Fruit fly (Drosophila melanogaster): ENCODE data around the gene Sry-beta.

Gene Sry-beta

dm6 chr3R:30058057-30058868, 18.7 kb downstream of the Sry-beta start, which contains the start of gene sima (continued):
- TF ChIP-seq ssp (GFP tag; IDR thresholded peaks at IDR 0.05): peak; percentile 39
- peak; percentile 10 for TF ChIP-seq CG4424 (GFP tag; optimal IDR thresholded peaks at IDR 0.05)
- TF ChIP-seq CG14667 (GFP tag; IDR thresholded peaks at IDR 0.05): no peak; the same call in 1 of the 2 replicates
- peak; percentile 43; the same call in 1 of the 2 replicates for TF ChIP-seq E2f1 (GFP tag; IDR thresholded peaks at IDR 0.05)
- no peak for TF ChIP-seq CG10959 (GFP tag; IDR thresholded peaks at IDR 0.05)
- TF ChIP-seq gem (tag; optimal IDR thresholded peaks at IDR 0.05): peak; percentile 27
- TF ChIP-seq CG17829 (tag; optimal IDR thresholded peaks at IDR 0.05): peak; percentile 38
- peak; percentile 71 for TF ChIP-seq CG1603 (tag; optimal IDR thresholded peaks at IDR 0.05)
- no peak for TF ChIP-seq NC2β (GFP tag; optimal IDR thresholded peaks at IDR 0.05)
- TF ChIP-seq Stat92E (GFP tag; optimal IDR thresholded peaks at IDR 0.05): peak in 1 of 3 experiments; percentile 22
- TF ChIP-seq Dll (GFP tag; IDR thresholded peaks at IDR 0.05; ENCODE audit: partially characterized antibody): no peak
- peak; percentile 35 for TF ChIP-seq twi (tag; optimal IDR thresholded peaks at IDR 0.05)
- TF ChIP-seq CG17385 (GFP tag; optimal IDR thresholded peaks at IDR 0.05): no peak
- TF ChIP-seq grau (tag; optimal IDR thresholded peaks at IDR 0.05): peak; percentile 99
- TF ChIP-seq zf30C (GFP tag; optimal IDR thresholded peaks at IDR 0.05): no peak
- peak; percentile 85 for TF ChIP-seq sens (GFP tag)
- no peak for TF ChIP-seq nerfin-2 (GFP tag; IDR thresholded peaks at IDR 0.05; ENCODE audit: partially characterized antibody)
- TF ChIP-seq az2 (GFP tag; optimal IDR thresholded peaks at IDR 0.05): no peak
- TF ChIP-seq YL-1 (GFP tag; optimal IDR thresholded peaks at IDR 0.05): peak; percentile 46
- TF ChIP-seq lola (GFP tag; optimal IDR thresholded peaks at IDR 0.05): no peak
- no peak for TF ChIP-seq CG4404 (GFP tag; IDR thresholded peaks at IDR 0.05)
- TF ChIP-seq CG31365 (tag; optimal IDR thresholded peaks at IDR 0.05): no peak
- TF ChIP-seq CG30403 (GFP tag; optimal IDR thresholded peaks at IDR 0.05): peak; percentile 37
- TF ChIP-seq al (GFP tag; IDR thresholded peaks at IDR 0.05): 0 out of 2 replicates have a peak, but pooled peaks have one; percentile 40
- no peak for TF ChIP-seq hth (optimal IDR thresholded peaks at IDR 0.05)
- no peak for TF ChIP-seq Hmx (GFP tag; optimal IDR thresholded peaks at IDR 0.05)
- no peak for TF ChIP-seq rib (GFP tag; IDR thresholded peaks at IDR 0.05)
- TF ChIP-seq CG17359 (tag; optimal IDR thresholded peaks at IDR 0.05): peak; percentile 41
- TF ChIP-seq Usf (GFP tag; optimal IDR thresholded peaks at IDR 0.05): no peak
- peak; percentile 30 for TF ChIP-seq Deaf1 (tag; optimal IDR thresholded peaks at IDR 0.05)
- peak; percentile 1 for TF ChIP-seq luna (GFP tag; optimal IDR thresholded peaks at IDR 0.05)
- TF ChIP-seq NfI (GFP tag; optimal IDR thresholded peaks at IDR 0.05): no peak
- peak; percentile 62 for TF ChIP-seq CG33213 (GFP tag; optimal IDR thresholded peaks at IDR 0.05)
- TF ChIP-seq ro (GFP tag; IDR thresholded peaks at IDR 0.05): no peak
- peak; percentile 65 for TF ChIP-seq MBD-R2 (GFP tag; IDR thresholded peaks at IDR 0.05)
- TF ChIP-seq row (GFP tag; IDR thresholded peaks at IDR 0.05): peak; percentile 80
- peak; percentile 27 for TF ChIP-seq CG6854 (GFP tag; optimal IDR thresholded peaks at IDR 0.05)
- 0 out of 2 replicates have a peak, but pooled peaks have one; percentile 31 for TF ChIP-seq CG14014 (GFP tag; IDR thresholded peaks at IDR 0.05)
- TF ChIP-seq Hsf (GFP tag; optimal IDR thresholded peaks at IDR 0.05): peak; percentile 39
- peak; percentile 13 for TF ChIP-seq CG17568 (GFP tag; optimal IDR thresholded peaks at IDR 0.05)
- no peak for TF ChIP-seq slou (GFP tag; optimal IDR thresholded peaks at IDR 0.05)
- no peak for TF ChIP-seq CG1529 (GFP tag; optimal IDR thresholded peaks at IDR 0.05)
- TF ChIP-seq Gsc (GFP tag; IDR thresholded peaks at IDR 0.05): no peak
- TF ChIP-seq CG6175 (GFP tag; IDR thresholded peaks at IDR 0.05): no peak
- TF ChIP-seq CG17361 (GFP tag; IDR thresholded peaks at IDR 0.05): peak; percentile 24; the same call in 1 of the 3 replicates
- no peak for TF ChIP-seq pita (GFP tag; optimal IDR thresholded peaks at IDR 0.05)
- TF ChIP-seq Optix (GFP tag; IDR thresholded peaks at IDR 0.05): no peak
- no peak; the same call in 1 of the 2 replicates for TF ChIP-seq CG4360 (GFP tag; IDR thresholded peaks at IDR 0.05)
- no peak for TF ChIP-seq zen (tag; optimal IDR thresholded peaks at IDR 0.05)
- TF ChIP-seq CG3838 (GFP tag; optimal IDR thresholded peaks at IDR 0.05): no peak

Measured in whole organism, embryonic.